Worm (Caenorhabditis elegans) whole organism, L2 larva: ENCODE data around the gene vem-1.

ENCODE experiments used
- C34F6.9 ChIP-seq: fragments of 150-350 bp; optimal IDR thresholded peaks from 2 replicates; lab custom pipeline; 2014; ENCODE audit warnings: missing biosample characterization, missing genetic modification characterization
- F13H6.1 ChIP-seq: sonication (generic microtip); optimal IDR thresholded peaks from 2 replicates; lab custom pipeline; 2016; ENCODE audit warnings: missing genetic modification characterization, missing compliant biosample characterization
- R02D3.7 ChIP-seq: fragments of 150-350 bp; optimal IDR thresholded peaks from 2 replicates; lab custom pipeline; 2014; ENCODE audit warnings: missing biosample characterization, missing genetic modification characterization
- Y55F3AM.14 ChIP-seq: fragments of 200-800 bp; sonication (Bioruptor generic); optimal IDR thresholded peaks from 2 replicates; lab custom pipeline; 2018; ENCODE audit warnings: mild to moderate bottlenecking, missing genetic modification characterization, missing compliant biosample characterization
- ZK546.5 ChIP-seq: sonication (generic microtip); optimal IDR thresholded peaks from 2 replicates; lab custom pipeline; 2017; ENCODE audit warnings: missing biosample characterization, missing genetic modification characterization
- aly-2 ChIP-seq: fragments of 150-350 bp; optimal IDR thresholded peaks from 2 replicates; lab custom pipeline; 2014; ENCODE audit warnings: missing biosample characterization, missing genetic modification characterization
- ama-1 ChIP-seq: fragments of 150-350 bp; optimal IDR thresholded peaks from 2 replicates; lab custom pipeline; 2018; ENCODE audit warnings: inconsistent platforms
- blmp-1 ChIP-seq: sonication (generic microtip); optimal IDR thresholded peaks from 2 replicates; lab custom pipeline; 2017; ENCODE audit warnings: missing genetic modification characterization, mild to moderate bottlenecking, missing compliant biosample characterization, antibody characterized with exemption, moderate library complexity; ENCODE audit not compliant: insufficient read depth
- ceh-16 ChIP-seq: fragments of 150-350 bp; optimal IDR thresholded peaks from 2 replicates; lab custom pipeline; 2014; ENCODE audit warnings: missing biosample characterization, missing genetic modification characterization
- ceh-82 ChIP-seq: fragments of 150-350 bp; optimal IDR thresholded peaks from 2 replicates; lab custom pipeline; 2014; ENCODE audit warnings: missing biosample characterization, missing genetic modification characterization
- crh-2 ChIP-seq: sonication (generic microtip); optimal IDR thresholded peaks from 2 replicates; lab custom pipeline; 2017; ENCODE audit warnings: missing biosample characterization, missing genetic modification characterization
- dmd-4 ChIP-seq: sonication (generic microtip); optimal IDR thresholded peaks from 2 replicates; lab custom pipeline; 2017; ENCODE audit warnings: missing biosample characterization, missing genetic modification characterization
- elt-1 ChIP-seq: fragments of 150-350 bp; optimal IDR thresholded peaks from 2 replicates; lab custom pipeline; 2014; ENCODE audit warnings: missing biosample characterization, missing genetic modification characterization
- fos-1 ChIP-seq: fragments of 150-350 bp; optimal IDR thresholded peaks from 2 replicates; lab custom pipeline; 2014; ENCODE audit warnings: missing biosample characterization, missing genetic modification characterization
- lin-13 ChIP-seq: fragments of 150-350 bp; optimal IDR thresholded peaks from 2 replicates; lab custom pipeline; 2014; ENCODE audit warnings: missing biosample characterization, missing genetic modification reagents, missing genetic modification characterization
- lin-39 ChIP-seq: fragments of 150-350 bp; optimal IDR thresholded peaks from 2 replicates; lab custom pipeline; 2014; ENCODE audit warnings: missing biosample characterization, missing genetic modification reagents, missing genetic modification characterization
- lsy-2 ChIP-seq, 2 experiments: fragments of 150-350 bp in 1 of 2; sonication (generic microtip) in 1 of 2; optimal IDR thresholded peaks; 2 replicates each; lab custom pipeline; 2014 to 2017; ENCODE audit warnings: missing biosample characterization in 2 of 2, missing genetic modification characterization in 2 of 2
- mab-5 ChIP-seq: fragments of 150-350 bp; optimal IDR thresholded peaks from 2 replicates; lab custom pipeline; 2014; ENCODE audit warnings: missing biosample characterization, missing genetic modification characterization
- mdl-1 ChIP-seq, 2 experiments: fragments of 150-350 bp in 1 of 2; sonication (generic microtip) in 1 of 2; optimal IDR thresholded peaks; 2 replicates each; lab custom pipeline; 2017; ENCODE audit warnings: missing biosample characterization in 2 of 2, missing genetic modification characterization in 2 of 2
- nhr-10 ChIP-seq: sonication (generic microtip); optimal IDR thresholded peaks from 2 replicates; lab custom pipeline; 2017; ENCODE audit warnings: missing biosample characterization, missing genetic modification characterization
- nhr-12 ChIP-seq: fragments of 150-350 bp; optimal IDR thresholded peaks from 2 replicates; lab custom pipeline; 2014; ENCODE audit warnings: missing biosample characterization, missing genetic modification characterization
- nhr-129 ChIP-seq: fragments of 150-350 bp; optimal IDR thresholded peaks from 2 replicates; lab custom pipeline; 2014; ENCODE audit warnings: missing biosample characterization, missing genetic modification characterization
- nhr-25 ChIP-seq: fragments of 150-350 bp; sonication (generic microtip); optimal IDR thresholded peaks from 3 replicates; lab custom pipeline; 2014; ENCODE audit warnings: missing biosample characterization, missing genetic modification characterization
- nhr-6 ChIP-seq: fragments of 150-350 bp; optimal IDR thresholded peaks from 2 replicates; lab custom pipeline; 2014; ENCODE audit warnings: missing biosample characterization, missing genetic modification characterization
- nhr-77 ChIP-seq: fragments of 150-350 bp; optimal IDR thresholded peaks from 2 replicates; lab custom pipeline; 2014; ENCODE audit warnings: missing biosample characterization, missing genetic modification characterization
- peb-1 ChIP-seq: fragments of 150-350 bp; optimal IDR thresholded peaks from 2 replicates; lab custom pipeline; 2014; ENCODE audit warnings: missing biosample characterization, missing genetic modification characterization
- sma-3 ChIP-seq: sonication (generic microtip); optimal IDR thresholded peaks from 2 replicates; lab custom pipeline; 2016; ENCODE audit warnings: missing genetic modification reagents, missing genetic modification characterization, missing compliant biosample characterization
- sma-9 ChIP-seq, 2 experiments: fragments of 150-350 bp in 1 of 2; sonication (generic microtip) in 1 of 2; optimal IDR thresholded peaks; 2 replicates each; lab custom pipeline; 2014 to 2016; ENCODE audit warnings: missing genetic modification characterization in 2 of 2, mild to moderate bottlenecking in 1 of 2, missing biosample characterization in 1 of 2, missing compliant biosample characterization in 1 of 2, missing genetic modification reagents in 1 of 2, moderate library complexity in 1 of 2
- unc-55 ChIP-seq: fragments of 150-350 bp; sonication (generic microtip); optimal IDR thresholded peaks from 3 replicates; lab custom pipeline; 2014; ENCODE audit warnings: missing biosample characterization, missing genetic modification reagents, missing genetic modification characterization
- unc-62 ChIP-seq: fragments of 150-350 bp; optimal IDR thresholded peaks from 2 replicates; lab custom pipeline; 2014; ENCODE audit warnings: missing biosample characterization, missing genetic modification reagents, missing genetic modification characterization
- zag-1 ChIP-seq: fragments of 150-350 bp; optimal IDR thresholded peaks from 2 replicates; lab custom pipeline; 2014; ENCODE audit warnings: missing biosample characterization, missing genetic modification characterization
- ztf-1 ChIP-seq: fragments of 200-800 bp; sonication (Bioruptor generic); conservative IDR thresholded peaks from 2 replicates; pipeline ENCODE4 v1.3.6; 2022; ENCODE audit warnings: missing genetic modification characterization, missing compliant biosample characterization
- ztf-11 ChIP-seq: sonication (generic microtip); optimal IDR thresholded peaks from 2 replicates; lab custom pipeline; 2017; ENCODE audit warnings: missing biosample characterization, missing genetic modification characterization
- ztf-4 ChIP-seq: fragments of 150-350 bp; optimal IDR thresholded peaks from 2 replicates; lab custom pipeline; 2014; ENCODE audit warnings: missing biosample characterization, missing genetic modification characterization

The vem-1 gene

DNA sequence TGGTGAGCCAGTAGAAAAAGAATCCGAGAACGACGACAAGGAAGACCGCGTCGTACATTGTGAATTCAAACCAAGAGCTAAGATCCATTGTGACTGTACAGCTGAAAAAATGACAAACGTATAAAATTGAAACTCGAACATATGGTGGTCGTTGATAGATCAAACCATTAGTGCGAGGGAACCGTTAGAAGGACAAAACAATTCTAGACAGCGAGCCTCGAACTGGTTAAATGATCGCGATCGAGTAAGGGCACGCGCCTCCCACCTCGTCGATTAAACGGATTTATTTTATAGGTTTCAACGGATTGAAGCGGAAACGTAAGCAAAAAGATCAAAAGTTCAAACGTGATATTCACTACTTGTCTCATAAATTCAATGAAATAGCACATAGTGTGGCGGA is at the start of gene vem-1:
Gene vem-1 (minus strand): TSS at position 101 of the 400 bp plus-strand sequence.
- no peak for TF ChIP-seq ztf-4
- TF ChIP-seq ztf-1: no peak
- no peak for TF ChIP-seq lin-13 (GFP tag; lab: Kevin White, UChicago)
- no peak for TF ChIP-seq zag-1
- TF ChIP-seq unc-55 (GFP tag; lab: Kevin White, UChicago): no peak
- no peak for TF ChIP-seq nhr-77
- no peak for TF ChIP-seq lsy-2 (tag; optimal IDR thresholded peaks at IDR 0.05; lab: Kevin White, UChicago)
- TF ChIP-seq crh-2 (tag; lab: Kevin White, UChicago): no peak
- TF ChIP-seq fos-1 (tag; lab: Kevin White, UChicago): no peak
- no peak for TF ChIP-seq R02D3.7 (tag; lab: Kevin White, UChicago)
- no peak for TF ChIP-seq ama-1 (lab: Kevin White, UChicago)
- no peak for TF ChIP-seq mab-5 (tag; lab: Kevin White, UChicago)
- TF ChIP-seq blmp-1 (tag; lab: Kevin White, UChicago): no peak
- TF ChIP-seq sma-3 (GFP tag; lab: Kevin White, UChicago): no peak
- TF ChIP-seq peb-1 (tag; lab: Kevin White, UChicago): no peak

DNA sequence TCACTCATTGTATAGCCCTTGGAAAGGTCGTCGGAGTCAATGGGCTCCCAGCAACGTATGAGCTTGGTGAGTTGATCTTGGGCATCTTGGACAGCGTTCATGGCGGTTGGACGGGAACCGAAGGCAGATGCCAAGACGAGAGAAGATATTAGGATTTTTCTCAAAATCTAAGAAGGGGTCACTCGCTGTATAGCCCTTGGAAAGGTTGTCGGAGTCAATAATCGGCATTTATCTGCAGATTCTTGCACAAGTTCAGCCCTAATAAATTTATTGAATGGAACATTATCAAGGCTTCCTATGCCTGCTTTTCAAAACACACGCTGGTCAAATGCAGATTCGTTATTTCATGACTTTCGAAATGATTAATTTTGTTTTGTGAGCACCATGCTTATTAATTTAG is 49.4 kb upstream of the vem-1 start, which contains the start of gene C02B8.7:
Gene C02B8.7 (minus strand): TSS at position 101 of the 400 bp plus-strand sequence.
- TF ChIP-seq sma-9 (GFP tag; optimal IDR thresholded peaks at IDR 0.05; lab: Kevin White, UChicago): no peak
- TF ChIP-seq sma-9 (tag; optimal IDR thresholded peaks at IDR 0.05; lab: Kevin White, UChicago): no peak
- TF ChIP-seq lin-13 (GFP tag; lab: Kevin White, UChicago): no peak
- TF ChIP-seq dmd-4 (tag; lab: Kevin White, UChicago): no peak
- TF ChIP-seq nhr-12: no peak
- TF ChIP-seq sma-3 (GFP tag; lab: Kevin White, UChicago): no peak
- no peak for TF ChIP-seq peb-1 (tag; lab: Kevin White, UChicago)
- no peak for TF ChIP-seq nhr-129 (tag; lab: Kevin White, UChicago)
- no peak for TF ChIP-seq ztf-1
- TF ChIP-seq ZK546.5 (tag; lab: Kevin White, UChicago): no peak
- no peak for TF ChIP-seq aly-2 (tag; lab: Kevin White, UChicago)
- no peak for TF ChIP-seq Y55F3AM.14 (GFP tag; lab: Kevin White, UChicago)
- no peak for TF ChIP-seq elt-1 (tag; lab: Kevin White, UChicago)

DNA sequence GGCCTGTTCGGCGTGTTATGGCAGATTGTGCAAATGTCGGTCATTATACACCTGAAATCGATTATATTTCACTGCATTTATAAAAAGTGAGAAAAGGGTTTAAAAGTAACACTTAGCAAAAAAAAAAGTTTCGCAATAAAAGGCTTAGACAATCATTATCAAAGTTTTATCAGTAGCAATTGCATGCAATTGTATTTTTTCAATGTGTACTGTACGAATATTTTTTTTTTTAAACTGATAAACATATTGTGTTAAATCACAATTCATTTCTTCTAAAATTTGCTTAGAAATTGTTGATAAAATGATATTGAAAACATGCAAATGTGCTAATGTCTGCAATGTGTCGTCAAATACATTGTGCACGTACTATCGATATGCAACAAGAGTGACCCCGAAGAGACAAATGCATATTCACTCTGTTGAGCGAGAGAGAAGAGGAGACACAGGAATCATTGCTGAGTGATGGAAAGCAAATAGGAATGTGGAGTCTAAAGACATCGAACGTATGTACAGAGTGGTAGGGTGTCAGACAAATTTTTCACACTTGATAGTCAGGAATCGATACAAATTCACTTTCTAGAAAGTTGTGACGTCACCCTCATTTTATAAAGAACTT is 48.0 kb upstream of the vem-1 start, which contains the start of gene C02B8.6:
Gene C02B8.6 (minus strand): TSS at position 51 of the 616 bp plus-strand sequence.
- TF ChIP-seq lin-39 (tag; lab: Kevin White, UChicago): no peak
- TF ChIP-seq crh-2 (tag; lab: Kevin White, UChicago): peak; percentile 51
- no peak for TF ChIP-seq nhr-10
- no peak for TF ChIP-seq R02D3.7 (tag; lab: Kevin White, UChicago)
- peak; percentile 39 for TF ChIP-seq F13H6.1 (tag; lab: Kevin White, UChicago)
- TF ChIP-seq lin-13 (GFP tag; lab: Kevin White, UChicago): peak; percentile 44
- peak; percentile 59 for TF ChIP-seq C34F6.9
- peak; percentile 70 for TF ChIP-seq unc-55 (GFP tag; lab: Kevin White, UChicago)
- TF ChIP-seq nhr-129 (tag; lab: Kevin White, UChicago): peak; percentile 82
- TF ChIP-seq fos-1 (tag; lab: Kevin White, UChicago): peak; percentile 86

DNA sequence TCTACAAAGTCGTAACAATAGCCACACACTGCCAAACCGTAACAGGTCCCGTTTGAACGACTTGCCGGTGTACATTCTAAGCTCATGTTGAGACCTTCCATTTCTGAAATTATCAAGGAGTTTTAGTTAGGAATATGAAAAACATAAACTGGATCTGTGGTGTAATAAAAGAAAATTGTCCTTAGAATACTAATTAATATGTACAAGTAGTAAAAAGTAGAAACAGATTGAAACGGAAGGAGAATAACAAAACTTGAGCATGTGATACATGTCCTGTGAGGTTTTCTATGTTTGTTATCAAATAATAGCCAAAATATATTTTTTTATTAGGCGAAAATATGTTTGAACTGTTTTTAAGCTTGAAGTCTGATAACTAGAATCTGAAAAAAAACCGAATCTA is 41.2 kb upstream of the vem-1 start, which contains the start of gene frpr-1:
Gene frpr-1 (minus strand): TSS at position 101 of the 400 bp plus-strand sequence.
- TF ChIP-seq nhr-25 (no peak), unc-62 (GFP tag; lab: Kevin White, UChicago) (no peak), blmp-1 (tag; lab: Kevin White, UChicago) (no peak), mab-5 (tag; lab: Kevin White, UChicago) (no peak)

ce11 chrX:8123194-8123593 is 34.8 kb upstream of the vem-1 start, which contains the start of gene C02B8.12:
TSS of gene C02B8.12 (minus strand) at chrX:8123368.
- TF ChIP-seq ceh-82: no peak
- TF ChIP-seq ztf-11 (tag; lab: Kevin White, UChicago): no peak
- TF ChIP-seq mdl-1 (tag; optimal IDR thresholded peaks at IDR 0.05; lab: Kevin White, UChicago): no peak
- TF ChIP-seq nhr-6 (tag; lab: Kevin White, UChicago): no peak
- TF ChIP-seq unc-62 (GFP tag; lab: Kevin White, UChicago): no peak
- TF ChIP-seq nhr-129 (tag; lab: Kevin White, UChicago): no peak
- no peak for TF ChIP-seq ceh-16 (tag; lab: Kevin White, UChicago)
